Worm (Caenorhabditis elegans) whole organism, midembryonic: ENCODE measurements around the gene cyn-6.

Experiments
- T22C8.4 ChIP-seq: fragments of 200-800 bp; sonication (Bioruptor generic); IDR thresholded peaks from 2 replicates; pipeline ENCODE4 v1.3.6; 2022; ENCODE audit warnings: missing genetic modification characterization, missing compliant biosample characterization
- flt-1 ChIP-seq: fragments of 200-800 bp; sonication (Bioruptor generic); IDR thresholded peaks from 2 replicates; pipeline ENCODE4 v1.3.6; 2022; ENCODE audit warnings: missing genetic modification characterization, missing compliant biosample characterization
- klf-2 ChIP-seq: fragments of 200-800 bp; sonication (Bioruptor generic); conservative IDR thresholded peaks from 2 replicates; pipeline ENCODE4 v1.3.6; 2022; ENCODE audit warnings: missing genetic modification reagents, missing genetic modification characterization, missing compliant biosample characterization
- ref-1 ChIP-seq: fragments of 200-800 bp; sonication (Bioruptor generic); conservative IDR thresholded peaks from 2 replicates; pipeline ENCODE4 v1.3.6; 2022; ENCODE audit warnings: missing genetic modification reagents, missing genetic modification characterization, missing compliant biosample characterization
- ztf-23 ChIP-seq: fragments of 200-800 bp; sonication (Bioruptor generic); IDR thresholded peaks from 2 replicates; pipeline ENCODE4 v1.3.6; 2022; ENCODE audit warnings: missing genetic modification reagents, missing genetic modification characterization, missing compliant biosample characterization

DNA sequence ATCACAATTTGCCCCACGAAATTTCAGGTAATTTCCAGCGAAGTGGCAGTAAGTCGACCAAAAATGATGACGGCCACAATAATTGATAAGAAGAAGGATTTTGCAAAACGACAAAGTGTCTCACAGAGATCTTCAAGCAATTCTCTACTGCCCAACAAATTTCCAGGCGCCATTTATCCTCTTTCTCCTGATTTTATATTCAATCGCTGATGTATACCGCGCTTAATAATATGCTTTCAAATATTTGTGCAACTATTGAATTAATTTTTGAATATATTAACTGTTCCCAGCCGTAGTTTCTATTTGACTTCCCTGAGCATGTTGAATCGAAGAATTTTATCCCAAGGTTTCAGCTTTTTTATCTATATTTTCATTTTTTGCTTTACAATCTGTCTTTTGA lies 2.3 kb upstream of the cyn-6 start, which contains the start of gene tpst-2:
- TF ChIP-seq ref-1 (GFP tag; lab: Robert Waterston, UW) (no peak), klf-2 (GFP tag; lab: Robert Waterston, UW) (no peak), flt-1 (GFP tag; lab: Robert Waterston, UW) (no peak), ztf-23 (no peak), T22C8.4 (GFP tag; lab: Robert Waterston, UW) (no peak)
